Worm (Caenorhabditis elegans): ENCODE results near the gene K01B6.3.

DNA sequence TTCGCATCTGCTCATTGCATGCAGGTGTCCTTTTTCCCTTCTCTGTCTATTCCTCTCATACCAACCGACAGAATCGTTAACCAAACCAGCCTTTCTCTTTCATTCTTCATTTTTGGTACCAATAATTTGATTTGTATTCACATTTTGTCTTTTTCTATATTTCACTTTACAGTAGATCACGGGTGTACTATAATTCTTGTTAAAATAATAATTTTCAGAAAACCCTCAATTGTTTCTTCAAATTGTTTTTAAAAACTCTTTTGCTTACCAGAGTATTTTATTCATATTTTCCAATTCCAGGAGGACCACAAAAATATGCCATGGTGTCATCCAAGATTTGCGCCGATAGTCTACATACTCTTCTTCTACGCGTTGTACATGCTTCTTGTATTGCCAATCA lies 49.3 kb upstream of the K01B6.3 start, which contains the start of gene T02C1.2:
- TF ChIP-seq unc-62 (GFP tag; optimal IDR thresholded peaks at IDR 0.05) (no peak), pha-4 (tag; optimal IDR thresholded peaks at IDR 0.05) (no peak), lin-54 (GFP tag; optimal IDR thresholded peaks at IDR 0.05) (no peak), nfya-1 (tag; optimal IDR thresholded peaks at IDR 0.05; ENCODE audit: borderline replicate concordance, insufficient read depth) (no peak), madf-8 (GFP tag; conservative IDR thresholded peaks at IDR 0.05) (no peak), dpl-1 (GFP tag; optimal IDR thresholded peaks at IDR 0.05) (no peak), ama-1 (optimal IDR thresholded peaks at IDR 0.05) (no peak), ama-1 (GFP tag; optimal IDR thresholded peaks at IDR 0.05) (no peak), snpc-4 (GFP tag; optimal IDR thresholded peaks at IDR 0.05) (no peak), snpc-4 (tag; optimal IDR thresholded peaks at IDR 0.05) (no peak), mes-4 (tag; optimal IDR thresholded peaks at IDR 0.05) (no peak), B0019.2 (GFP tag; conservative IDR thresholded peaks at IDR 0.05) (no peak), ztf-3 (GFP tag; optimal IDR thresholded peaks at IDR 0.05) (no peak), sdz-38 (tag; optimal IDR thresholded peaks at IDR 0.05) (no peak), tbp1 (GFP tag; optimal IDR thresholded peaks at IDR 0.05) (no peak), sptf-2 (GFP tag; optimal IDR thresholded peaks at IDR 0.05) (no peak)

Measured in whole organism, young adult.